Worm (Caenorhabditis elegans): ENCODE results near the gene F49F1.17.
A peak's percentile ranks its signal among the peaks of the same experiment; 100 is the strongest.

The F49F1.17 gene

ce11 chrIV:4114526-4114925, 21.1 kb downstream of the F49F1.17 start, which contains the start of gene F49F1.15:
Gene F49F1.15 (minus strand): TSS chrIV:4114626.
- no peak for TF ChIP-seq ama-1 (optimal IDR thresholded peaks at IDR 0.05)

- TF ChIP-seq fkh-10 (GFP tag; optimal IDR thresholded peaks at IDR 0.05), result no peak
- no peak for TF ChIP-seq elt-1 (tag; optimal IDR thresholded peaks at IDR 0.05)
- no peak for TF ChIP-seq aly-2 (tag; optimal IDR thresholded peaks at IDR 0.05)
- no peak for TF ChIP-seq nhr-77 (tag; optimal IDR thresholded peaks at IDR 0.05)
- TF ChIP-seq elt-2 (tag; optimal IDR thresholded peaks at IDR 0.05), result no peak
- TF ChIP-seq unc-39 (tag; optimal IDR thresholded peaks at IDR 0.05), result no peak
- TF ChIP-seq eor-1 (tag; optimal IDR thresholded peaks at IDR 0.05), result no peak
- TF ChIP-seq zag-1 (tag; optimal IDR thresholded peaks at IDR 0.05), result no peak
- no peak for TF ChIP-seq nhr-23 (tag; optimal IDR thresholded peaks at IDR 0.05)
- TF ChIP-seq tbx-2 (tag; optimal IDR thresholded peaks at IDR 0.05), result no peak
- TF ChIP-seq daf-12 (tag; optimal IDR thresholded peaks at IDR 0.05), result no peak
Measured at ce11 chrIV:4112387-4112786, 23.3 kb downstream of the F49F1.17 start, which contains the start of gene F49F1.14. Gene F49F1.14 (minus strand): TSS chrIV:4112487.

ce11 chrIV:4108767-4109166, 26.9 kb downstream of the F49F1.17 start, which contains the start of gene C35B1.7:
Gene C35B1.7 (plus strand): TSS chrIV:4109067.
- TF ChIP-seq hmg-11 (tag; optimal IDR thresholded peaks at IDR 0.05), result no peak
- TF ChIP-seq nhr-23 (tag; optimal IDR thresholded peaks at IDR 0.05), result no peak
- no peak for TF ChIP-seq nhr-76 (tag; optimal IDR thresholded peaks at IDR 0.05)
- TF ChIP-seq elt-1 (tag; optimal IDR thresholded peaks at IDR 0.05), result no peak
- no peak for TF ChIP-seq nhr-43 (tag; optimal IDR thresholded peaks at IDR 0.05; ENCODE audit: poor library complexity, severe bottlenecking)
- TF ChIP-seq nhr-11 (tag; optimal IDR thresholded peaks at IDR 0.05), result no peak
- TF ChIP-seq aly-2 (tag; optimal IDR thresholded peaks at IDR 0.05), result no peak
- no peak for TF ChIP-seq nhr-77 (tag; optimal IDR thresholded peaks at IDR 0.05)
- no peak for TF ChIP-seq zag-1 (tag; optimal IDR thresholded peaks at IDR 0.05)

ce11 chrIV:4102720-4103119, 32.9 kb downstream of the F49F1.17 start, which contains the start of gene ubc-1:
Gene ubc-1 (plus strand): TSS chrIV:4103020.
- TF ChIP-seq pha-4 (tag; optimal IDR thresholded peaks at IDR 0.05) (no peak), fkh-10 (GFP tag; optimal IDR thresholded peaks at IDR 0.05) (no peak)

ce11 chrIV:4099773-4100172, 35.9 kb downstream of the F49F1.17 start:
- TF ChIP-seq nfya-1 (tag; optimal IDR thresholded peaks at IDR 0.05; ENCODE audit: insufficient read depth) (peak; percentile 19), snpc-4 (tag; optimal IDR thresholded peaks at IDR 0.05) (no peak)

- no peak for TF ChIP-seq mdl-1 (tag; optimal IDR thresholded peaks at IDR 0.05)
- no peak for TF ChIP-seq nhr-43 (tag; optimal IDR thresholded peaks at IDR 0.05; ENCODE audit: poor library complexity, severe bottlenecking)
- TF ChIP-seq fkh-10 (GFP tag; optimal IDR thresholded peaks at IDR 0.05), result no peak
- TF ChIP-seq lin-15B (tag; optimal IDR thresholded peaks at IDR 0.05), result no peak
- TF ChIP-seq egl-5 (tag; optimal IDR thresholded peaks at IDR 0.05), result no peak
- TF ChIP-seq lin-39 (tag; optimal IDR thresholded peaks at IDR 0.05), result no peak
- TF ChIP-seq elt-2 (tag; optimal IDR thresholded peaks at IDR 0.05), result no peak
- TF ChIP-seq mml-1 (tag; optimal IDR thresholded peaks at IDR 0.05), result no peak
- no peak for TF ChIP-seq tbx-2 (tag; optimal IDR thresholded peaks at IDR 0.05)
- no peak for TF ChIP-seq pqm-1 (tag; optimal IDR thresholded peaks at IDR 0.05)
- no peak for TF ChIP-seq ceh-28 (tag; optimal IDR thresholded peaks at IDR 0.05)
- TF ChIP-seq nhr-12 (tag; optimal IDR thresholded peaks at IDR 0.05), result no peak
- TF ChIP-seq ztf-4 (tag; optimal IDR thresholded peaks at IDR 0.05), result no peak
- no peak for TF ChIP-seq daf-12 (tag; optimal IDR thresholded peaks at IDR 0.05)
- TF ChIP-seq fkh-2 (tag; optimal IDR thresholded peaks at IDR 0.05), result no peak
- no peak for TF ChIP-seq zag-1 (tag; optimal IDR thresholded peaks at IDR 0.05)
Measured at ce11 chrIV:4096940-4097339, 38.7 kb downstream of the F49F1.17 start.

- TF ChIP-seq egl-27 (tag; optimal IDR thresholded peaks at IDR 0.05) (no peak), nfya-1 (tag; optimal IDR thresholded peaks at IDR 0.05; ENCODE audit: insufficient read depth) (peak; percentile 14)
Measured at ce11 chrIV:4094364-4094763, 41.3 kb downstream of the F49F1.17 start.
